Worm (Caenorhabditis elegans) whole organism, L1 larva: ENCODE measurements around the gene ZK686.6.

ENCODE experiments used
- C04F5.9 ChIP-seq: sonication (generic microtip); optimal IDR thresholded peaks from 2 replicates; lab custom pipeline; 2016; ENCODE audit warnings: missing genetic modification characterization, missing compliant biosample characterization
- C34B4.2 ChIP-seq: sonication (generic microtip); optimal IDR thresholded peaks from 2 replicates; lab custom pipeline; 2017; ENCODE audit warnings: mild to moderate bottlenecking, missing genetic modification characterization, missing compliant biosample characterization
- Y116A8C.19 ChIP-seq: sonication (generic microtip); optimal IDR thresholded peaks from 2 replicates; lab custom pipeline; 2016; ENCODE audit warnings: missing compliant biosample characterization, missing genetic modification characterization, borderline replicate concordance
- aha-1 ChIP-seq: fragments of 150-350 bp; optimal IDR thresholded peaks from 2 replicates; lab custom pipeline; 2014; ENCODE audit warnings: missing biosample characterization, missing genetic modification characterization
- alr-1 ChIP-seq: fragments of 200-800 bp; sonication (Bioruptor generic); optimal IDR thresholded peaks from 2 replicates; lab custom pipeline; 2018; ENCODE audit warnings: borderline replicate concordance, mild to moderate bottlenecking, missing genetic modification characterization, missing compliant biosample characterization
- aly-2 ChIP-seq: fragments of 150-350 bp; optimal IDR thresholded peaks from 2 replicates; lab custom pipeline; 2014; ENCODE audit warnings: missing biosample characterization, missing genetic modification characterization
- blmp-1 ChIP-seq: fragments of 150-350 bp; optimal IDR thresholded peaks from 2 replicates; lab custom pipeline; 2014; ENCODE audit warnings: missing biosample characterization, missing genetic modification characterization
- ceh-82 ChIP-seq, 3 experiments: fragments of 150-350 bp in 1 of 3; sonication (generic microtip) in 2 of 3; optimal IDR thresholded peaks; 2 replicates each; lab custom pipeline; 2014 to 2017; ENCODE audit warnings: missing biosample characterization in 3 of 3, missing genetic modification characterization in 3 of 3
- ceh-88 ChIP-seq: fragments of 200-800 bp; sonication (Bioruptor generic); IDR thresholded peaks from 2 replicates; pipeline ENCODE4 v1.3.6; 2022; ENCODE audit warnings: missing genetic modification characterization, missing compliant biosample characterization
- ces-1 ChIP-seq: fragments of 150-350 bp; optimal IDR thresholded peaks from 2 replicates; lab custom pipeline; 2014; ENCODE audit warnings: missing biosample characterization, missing genetic modification reagents, missing genetic modification characterization
- dpl-1 ChIP-seq, 3 experiments: fragments of 150-350 bp in 2 of 3; sonication (generic microtip) in 1 of 3; optimal IDR thresholded peaks; 2 replicates each; lab custom pipeline; 2014 to 2017; ENCODE audit warnings: missing biosample characterization in 3 of 3, missing genetic modification characterization in 3 of 3, missing genetic modification reagents in 3 of 3
- efl-1 ChIP-seq, 4 experiments: fragments of 150-350 bp; optimal IDR thresholded peaks in 3 of 4; peaks in 1 of 4; 1 replicate in 1 of 4; 2 replicates in 3 of 4; lab custom pipeline; 2014; ENCODE audit warnings: missing biosample characterization in 2 of 4, missing genetic modification characterization in 2 of 4, missing genetic modification reagents in 2 of 4
- efl-3 ChIP-seq: fragments of 200-800 bp; sonication (Bioruptor generic); optimal IDR thresholded peaks from 2 replicates; lab custom pipeline; 2018; ENCODE audit warnings: mild to moderate bottlenecking, missing genetic modification characterization, missing compliant biosample characterization
- egl-27 ChIP-seq, 2 experiments: fragments of 150-350 bp in 1 of 2; sonication (generic microtip); optimal IDR thresholded peaks; 3 replicates each; lab custom pipeline; 2017 to 2018; ENCODE audit warnings: missing biosample characterization in 2 of 2, missing genetic modification characterization in 2 of 2, missing genetic modification reagents in 2 of 2
- ets-5 ChIP-seq: fragments of 200-800 bp; sonication (Bioruptor generic); IDR thresholded peaks from 2 replicates; pipeline ENCODE4 v1.3.6; 2022; ENCODE audit warnings: missing genetic modification characterization, missing compliant biosample characterization
- fkh-10 ChIP-seq: sonication (generic microtip); optimal IDR thresholded peaks from 2 replicates; lab custom pipeline; 2017; ENCODE audit warnings: missing biosample characterization, missing genetic modification reagents, missing genetic modification characterization
- fkh-4 ChIP-seq: sonication (generic microtip); optimal IDR thresholded peaks from 2 replicates; lab custom pipeline; 2016; ENCODE audit warnings: missing compliant biosample characterization, missing genetic modification characterization, borderline replicate concordance
- fos-1 ChIP-seq: fragments of 150-350 bp; optimal IDR thresholded peaks from 2 replicates; lab custom pipeline; 2014; ENCODE audit warnings: missing biosample characterization, missing genetic modification characterization
- hlh-17 ChIP-seq: fragments of 200-800 bp; sonication (Bioruptor generic); optimal IDR thresholded peaks from 2 replicates; lab custom pipeline; 2018; ENCODE audit warnings: missing genetic modification characterization, mild to moderate bottlenecking, missing compliant biosample characterization, moderate library complexity, borderline replicate concordance
- hlh-4 ChIP-seq: sonication (generic microtip); optimal IDR thresholded peaks from 2 replicates; lab custom pipeline; 2016; ENCODE audit warnings: mild to moderate bottlenecking, missing genetic modification characterization, missing compliant biosample characterization
- hpl-2 ChIP-seq: fragments of 150-350 bp; optimal IDR thresholded peaks from 2 replicates; lab custom pipeline; 2014; ENCODE audit warnings: missing biosample characterization, missing genetic modification reagents, missing genetic modification characterization
- irx-1 ChIP-seq: sonication (generic microtip); optimal IDR thresholded peaks from 2 replicates; lab custom pipeline; 2016; ENCODE audit warnings: missing genetic modification characterization, missing compliant biosample characterization
- isw-1 ChIP-seq: fragments of 200-800 bp; sonication (Bioruptor generic); IDR thresholded peaks from 2 replicates; pipeline ENCODE4 v1.3.6; 2022; ENCODE audit warnings: missing genetic modification characterization, missing compliant biosample characterization
- lin-14 ChIP-seq: fragments of 200-800 bp; sonication (Bioruptor generic); optimal IDR thresholded peaks from 2 replicates; lab custom pipeline; 2018; ENCODE audit warnings: mild to moderate bottlenecking, missing genetic modification characterization, moderate library complexity, missing compliant biosample characterization
- lin-15B ChIP-seq: fragments of 150-350 bp; sonication (generic microtip); optimal IDR thresholded peaks from 3 replicates; lab custom pipeline; 2014; ENCODE audit warnings: missing biosample characterization, missing genetic modification characterization
- mab-9 ChIP-seq: fragments of 200-800 bp; sonication (Bioruptor generic); IDR thresholded peaks from 2 replicates; pipeline ENCODE4 v1.3.6; 2022; ENCODE audit warnings: missing genetic modification reagents, missing genetic modification characterization, missing compliant biosample characterization
- mdl-1 ChIP-seq, 2 experiments: fragments of 150-350 bp; optimal IDR thresholded peaks; 2 replicates each; lab custom pipeline; 2014 to 2017; ENCODE audit warnings: missing biosample characterization in 2 of 2, missing genetic modification characterization in 2 of 2, inconsistent platforms in 1 of 2
- mep-1 ChIP-seq: fragments of 150-350 bp; optimal IDR thresholded peaks from 2 replicates; lab custom pipeline; 2014; ENCODE audit warnings: missing biosample characterization, missing genetic modification characterization
- nhr-12 ChIP-seq: sonication (generic microtip); optimal IDR thresholded peaks from 2 replicates; lab custom pipeline; 2017; ENCODE audit warnings: missing biosample characterization, missing genetic modification characterization
- nhr-20 ChIP-seq: sonication (generic microtip); optimal IDR thresholded peaks from 2 replicates; lab custom pipeline; 2016; ENCODE audit warnings: mild to moderate bottlenecking, missing genetic modification characterization, missing compliant biosample characterization
- nhr-28 ChIP-seq: fragments of 150-350 bp; optimal IDR thresholded peaks from 2 replicates; lab custom pipeline; 2014; ENCODE audit warnings: missing biosample characterization, missing genetic modification characterization
- nhr-71 ChIP-seq: sonication (generic microtip); optimal IDR thresholded peaks from 2 replicates; lab custom pipeline; 2016; ENCODE audit warnings: mild to moderate bottlenecking, missing genetic modification characterization, moderate library complexity, missing compliant biosample characterization
- nhr-76 ChIP-seq: sonication (generic microtip); optimal IDR thresholded peaks from 2 replicates; lab custom pipeline; 2017; ENCODE audit warnings: missing biosample characterization, missing genetic modification characterization
- nhr-77 ChIP-seq: fragments of 150-350 bp; optimal IDR thresholded peaks from 2 replicates; lab custom pipeline; 2014; ENCODE audit warnings: missing biosample characterization, missing genetic modification characterization
- nhr-84 ChIP-seq: sonication (generic microtip); optimal IDR thresholded peaks from 2 replicates; lab custom pipeline; 2017; ENCODE audit warnings: missing biosample characterization, missing genetic modification characterization
- nhr-90 ChIP-seq: sonication (generic microtip); optimal IDR thresholded peaks from 2 replicates; lab custom pipeline; 2016; ENCODE audit warnings: mild to moderate bottlenecking, missing genetic modification characterization, missing compliant biosample characterization; ENCODE audit not compliant: poor library complexity
- pag-3 ChIP-seq: sonication (generic microtip); optimal IDR thresholded peaks from 2 replicates; lab custom pipeline; 2017; ENCODE audit warnings: missing genetic modification characterization, mild to moderate bottlenecking, missing compliant biosample characterization, antibody characterized with exemption, borderline replicate concordance; ENCODE audit not compliant: insufficient read depth
- rnt-1 ChIP-seq: sonication (generic microtip); optimal IDR thresholded peaks from 2 replicates; lab custom pipeline; 2016; ENCODE audit warnings: mild to moderate bottlenecking, missing genetic modification characterization, moderate library complexity, missing compliant biosample characterization
- skn-1 ChIP-seq: fragments of 150-350 bp; optimal IDR thresholded peaks from 2 replicates; lab custom pipeline; 2014; ENCODE audit warnings: missing biosample characterization, missing genetic modification characterization
- sptf-1 ChIP-seq: fragments of 150-350 bp; optimal IDR thresholded peaks from 2 replicates; lab custom pipeline; 2014; ENCODE audit warnings: missing biosample characterization, missing genetic modification characterization
- sup-37 ChIP-seq: fragments of 200-800 bp; sonication (Bioruptor generic); optimal IDR thresholded peaks from 2 replicates; lab custom pipeline; 2018; ENCODE audit warnings: mild to moderate bottlenecking, missing genetic modification characterization, missing compliant biosample characterization
- swsn-7 ChIP-seq: sonication (generic microtip); optimal IDR thresholded peaks from 2 replicates; lab custom pipeline; 2016; ENCODE audit warnings: missing genetic modification characterization, missing compliant biosample characterization
- tlp-1 ChIP-seq: fragments of 150-350 bp; optimal IDR thresholded peaks from 2 replicates; lab custom pipeline; 2014; ENCODE audit warnings: missing biosample characterization, missing genetic modification characterization
- unc-62 ChIP-seq: fragments of 150-350 bp; optimal IDR thresholded peaks from 2 replicates; lab custom pipeline; 2014; ENCODE audit warnings: missing biosample characterization, missing genetic modification reagents, missing genetic modification characterization
- unc-86 ChIP-seq: sonication (generic microtip); optimal IDR thresholded peaks from 2 replicates; lab custom pipeline; 2016; ENCODE audit warnings: missing genetic modification characterization, missing compliant biosample characterization
- unc-98 ChIP-seq: fragments of 200-800 bp; sonication (Bioruptor generic); IDR thresholded peaks from 2 replicates; pipeline ENCODE4 v1.3.6; 2022; ENCODE audit warnings: missing genetic modification characterization, missing compliant biosample characterization
- vab-15 ChIP-seq: sonication (generic microtip); optimal IDR thresholded peaks from 2 replicates; lab custom pipeline; 2017; ENCODE audit warnings: missing genotype, mild to moderate bottlenecking, missing genetic modification characterization, missing compliant biosample characterization
- xbp-1 ChIP-seq: sonication (generic microtip); optimal IDR thresholded peaks from 2 replicates; lab custom pipeline; 2016; ENCODE audit warnings: missing genetic modification characterization, missing compliant biosample characterization
- zip-4 ChIP-seq: fragments of 200-800 bp; sonication (Bioruptor generic); optimal IDR thresholded peaks from 2 replicates; lab custom pipeline; 2018; ENCODE audit warnings: mild to moderate bottlenecking, missing genetic modification characterization, moderate library complexity, missing compliant biosample characterization
- ztf-11 ChIP-seq, 2 experiments: sonication (generic microtip); optimal IDR thresholded peaks; 2 replicates each; lab custom pipeline; 2016 to 2017; ENCODE audit warnings: missing genetic modification characterization in 2 of 2, missing biosample characterization in 1 of 2, missing compliant biosample characterization in 1 of 2
- ztf-4 ChIP-seq: fragments of 150-350 bp; optimal IDR thresholded peaks from 2 replicates; lab custom pipeline; 2014; ENCODE audit warnings: missing biosample characterization, missing genetic modification characterization

ZK686.6 gene

ce11 chrIII:7725483-7726250 is 47.1 kb downstream of the ZK686.6 start:
- TF ChIP-seq mdl-1 (tag; optimal IDR thresholded peaks at IDR 0.05; lab: Kevin White, UChicago): no peak
- no peak for TF ChIP-seq ztf-11 (tag; optimal IDR thresholded peaks at IDR 0.05; lab: Kevin White, UChicago)
- no peak for TF ChIP-seq sptf-1 (tag; lab: Kevin White, UChicago)
- no peak for TF ChIP-seq C34B4.2 (tag; lab: Kevin White, UChicago)
- TF ChIP-seq unc-98: no peak
- no peak for TF ChIP-seq aly-2 (tag; lab: Kevin White, UChicago)
- no peak for TF ChIP-seq hlh-4 (tag; lab: Kevin White, UChicago)
- TF ChIP-seq nhr-76 (tag; lab: Kevin White, UChicago): no peak
- TF ChIP-seq ztf-4 (tag; lab: Kevin White, UChicago): peak; percentile 18
- no peak for TF ChIP-seq unc-86 (tag; lab: Kevin White, UChicago)
- TF ChIP-seq ets-5 (GFP tag; lab: Robert Waterston, UW): no peak
- peak; percentile 68 for TF ChIP-seq fkh-10 (GFP tag; lab: Kevin White, UChicago)
- TF ChIP-seq aha-1 (tag; lab: Kevin White, UChicago): no peak
- no peak for TF ChIP-seq fkh-4 (tag; lab: Kevin White, UChicago)
- TF ChIP-seq mep-1: no peak
- no peak for TF ChIP-seq xbp-1 (tag; lab: Kevin White, UChicago)
- TF ChIP-seq ceh-82 (tag; optimal IDR thresholded peaks at IDR 0.05; lab: Kevin White, UChicago): peak in 1 of 3 experiments; percentile 50
- TF ChIP-seq Y116A8C.19 (tag; lab: Kevin White, UChicago): no peak
- no peak for TF ChIP-seq rnt-1 (tag; lab: Kevin White, UChicago)
- TF ChIP-seq efl-3 (GFP tag; lab: Kevin White, UChicago): no peak
- TF ChIP-seq lin-15B (tag; lab: Kevin White, UChicago): no peak
- TF ChIP-seq mab-9 (GFP tag; lab: Robert Waterston, UW): no peak
- no peak for TF ChIP-seq ces-1 (GFP tag; lab: Kevin White, UChicago)
- TF ChIP-seq nhr-84 (tag; lab: Kevin White, UChicago): no peak
- TF ChIP-seq ceh-88: no peak
- TF ChIP-seq alr-1 (tag; lab: Kevin White, UChicago): peak; percentile 9
- no peak for TF ChIP-seq hlh-17 (GFP tag; lab: Kevin White, UChicago)
- TF ChIP-seq skn-1 (tag; lab: Kevin White, UChicago): no peak
- TF ChIP-seq efl-1 (optimal IDR thresholded peaks at IDR 0.05; lab: Kevin White, UChicago): no peak
- TF ChIP-seq efl-1 (GFP tag; optimal IDR thresholded peaks at IDR 0.05 in 1 of 2; lab: Kevin White, UChicago): peak in 1 of 2 experiments; percentile 63
- no peak for TF ChIP-seq hpl-2 (GFP tag; lab: Kevin White, UChicago)
- TF ChIP-seq egl-27 (tag; optimal IDR thresholded peaks at IDR 0.05; lab: Kevin White, UChicago): no peak
- no peak for TF ChIP-seq nhr-28 (tag; lab: Kevin White, UChicago)
- TF ChIP-seq tlp-1 (tag; lab: Kevin White, UChicago): no peak
- TF ChIP-seq zip-4: no peak
- TF ChIP-seq nhr-90: no peak
- no peak for TF ChIP-seq pag-3 (tag; lab: Kevin White, UChicago)
- TF ChIP-seq nhr-20 (tag; lab: Kevin White, UChicago): no peak
- no peak for TF ChIP-seq C04F5.9
- no peak for TF ChIP-seq nhr-12 (tag; lab: Kevin White, UChicago)
- TF ChIP-seq fos-1 (tag; lab: Kevin White, UChicago): no peak
- TF ChIP-seq vab-15 (tag; lab: Kevin White, UChicago): no peak
- no peak for TF ChIP-seq isw-1
- TF ChIP-seq blmp-1 (tag; lab: Kevin White, UChicago): no peak
- no peak for TF ChIP-seq swsn-7 (tag; lab: Kevin White, UChicago)
- TF ChIP-seq dpl-1 (GFP tag; optimal IDR thresholded peaks at IDR 0.05; lab: Kevin White, UChicago): no peak
- TF ChIP-seq nhr-77 (tag; lab: Kevin White, UChicago): no peak
- peak; percentile 9 for TF ChIP-seq nhr-71
- peak; percentile 71 for TF ChIP-seq lin-14 (GFP tag; lab: Kevin White, UChicago)
- no peak for TF ChIP-seq unc-62
- TF ChIP-seq irx-1 (tag; lab: Kevin White, UChicago): no peak
- TF ChIP-seq sup-37 (GFP tag; lab: Kevin White, UChicago): no peak
